Worm (Caenorhabditis elegans) whole organism, L4 larva: ENCODE results near the gene ttr-36.
A peak's percentile ranks its signal among the peaks of the same experiment; 100 is the strongest.

Experiments
- F10B5.3 ChIP-seq: sonication (generic microtip); optimal IDR thresholded peaks from 2 replicates; lab custom pipeline; 2016; ENCODE audit warnings: mild to moderate bottlenecking, missing genetic modification characterization, missing compliant biosample characterization
- aly-2 ChIP-seq: sonication (generic microtip); optimal IDR thresholded peaks from 2 replicates; lab custom pipeline; 2018; ENCODE audit warnings: missing biosample characterization, missing genetic modification characterization
- ama-1 ChIP-seq: fragments of 150-350 bp; optimal IDR thresholded peaks from 2 replicates; lab custom pipeline; 2014; ENCODE audit warnings: inconsistent platforms, mixed read lengths
- ceh-20 ChIP-seq: fragments of 200-800 bp; sonication (Bioruptor generic); IDR thresholded peaks from 2 replicates; pipeline ENCODE4 v1.3.6; 2022; ENCODE audit warnings: missing genetic modification reagents, missing genetic modification characterization, missing compliant biosample characterization
- daf-16 ChIP-seq, 3 experiments: sonication (generic microtip); optimal IDR thresholded peaks; 2 replicates each; lab custom pipeline; 2016 to 2017; ENCODE audit warnings: missing genetic modification characterization in 3 of 3, missing genetic modification reagents in 3 of 3, mild to moderate bottlenecking in 2 of 3, missing compliant biosample characterization in 2 of 3, missing biosample characterization in 1 of 3, moderate library complexity in 1 of 3
- lin-15B ChIP-seq: fragments of 150-350 bp; sonication (generic microtip); optimal IDR thresholded peaks from 3 replicates; lab custom pipeline; 2014; ENCODE audit warnings: missing biosample characterization, missing genetic modification characterization
- lsy-2 ChIP-seq, 2 experiments: fragments of 150-350 bp in 1 of 2; sonication (generic microtip) in 1 of 2; optimal IDR thresholded peaks; 2 replicates each; lab custom pipeline; 2014 to 2017; ENCODE audit warnings: missing biosample characterization in 2 of 2, missing genetic modification characterization in 2 of 2
- madf-5 ChIP-seq, 2 experiments: fragments of 200-800 bp; sonication (Bioruptor generic); IDR thresholded peaks; 2 replicates each; pipeline ENCODE4 v1.3.6; 2022; ENCODE audit warnings: missing compliant biosample characterization in 2 of 2, missing genetic modification characterization in 2 of 2
- mep-1 ChIP-seq: fragments of 150-350 bp; sonication (generic microtip); optimal IDR thresholded peaks from 3 replicates; lab custom pipeline; 2014; ENCODE audit warnings: missing biosample characterization, missing genetic modification characterization
- nhr-102 ChIP-seq: sonication (generic microtip); optimal IDR thresholded peaks from 2 replicates; lab custom pipeline; 2016; ENCODE audit warnings: mild to moderate bottlenecking, missing genetic modification characterization, moderate library complexity, missing compliant biosample characterization
- rbr-2 ChIP-seq: sonication (generic microtip); optimal IDR thresholded peaks from 2 replicates; lab custom pipeline; 2016; ENCODE audit warnings: missing genotype, missing genetic modification characterization, missing compliant biosample characterization
- spr-1 ChIP-seq: sonication (generic microtip); optimal IDR thresholded peaks from 2 replicates; lab custom pipeline; 2016; ENCODE audit warnings: mild to moderate bottlenecking, missing genetic modification characterization, missing compliant biosample characterization
- tag-97 ChIP-seq: fragments of 200-800 bp; sonication (Bioruptor generic); IDR thresholded peaks from 2 replicates; pipeline ENCODE4 v1.3.6; 2022; ENCODE audit warnings: missing genetic modification characterization, missing compliant biosample characterization

DNA sequence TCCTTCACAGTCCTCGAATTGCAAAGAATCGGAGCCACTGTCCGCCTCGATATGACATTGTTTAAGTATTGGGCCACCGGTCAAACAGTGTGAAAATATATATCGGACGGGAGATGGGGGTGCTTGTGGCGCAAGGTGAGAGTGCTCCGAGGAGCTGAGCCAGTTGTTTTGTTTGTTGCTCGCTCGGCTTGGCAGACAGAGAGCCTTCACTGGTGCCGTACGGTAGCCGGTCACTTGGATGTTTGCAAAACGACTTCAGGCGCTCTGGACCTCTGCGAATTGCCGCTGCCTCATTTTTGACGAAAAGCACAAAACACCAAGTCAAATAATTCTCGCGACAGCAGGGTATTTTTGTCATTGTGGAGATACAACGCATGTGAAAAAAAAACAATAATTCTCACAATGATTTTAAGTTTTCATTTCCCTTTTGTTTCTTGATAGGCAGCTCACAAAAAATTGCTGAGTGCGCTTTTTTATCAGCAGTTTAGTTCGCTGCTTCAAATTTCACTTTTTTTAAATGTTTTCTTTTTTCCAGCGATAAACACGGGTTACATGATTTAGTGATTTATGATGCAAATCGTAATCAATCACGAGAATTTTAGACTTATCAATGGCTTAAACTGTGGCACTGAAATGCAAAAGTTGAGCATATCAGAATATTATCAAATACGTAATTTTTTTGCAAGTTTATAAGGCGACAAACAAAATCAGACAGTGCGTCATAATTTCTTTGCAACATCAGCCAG lies 6.5 kb downstream of the ttr-36 start:
- TF ChIP-seq ama-1: no peak
- TF ChIP-seq daf-16 (GFP tag; optimal IDR thresholded peaks at IDR 0.05; lab: Kevin White, UChicago): no peak
- peak; percentile 95 for TF ChIP-seq daf-16 (tag; optimal IDR thresholded peaks at IDR 0.05; lab: Kevin White, UChicago)
- no peak for TF ChIP-seq spr-1 (tag; lab: Kevin White, UChicago)
- no peak for TF ChIP-seq lin-15B
- no peak for TF ChIP-seq F10B5.3 (tag; lab: Kevin White, UChicago)
- TF ChIP-seq nhr-102 (tag; lab: Kevin White, UChicago): no peak
- TF ChIP-seq tag-97 (GFP tag; lab: Robert Waterston, UW): no peak
- TF ChIP-seq madf-5 (GFP tag; IDR thresholded peaks at IDR 0.05; lab: Robert Waterston, UW): no peak
- peak; percentile 59 for TF ChIP-seq mep-1 (tag; lab: Kevin White, UChicago)
- no peak for TF ChIP-seq aly-2 (tag; lab: Kevin White, UChicago)
- peak; percentile 81 for TF ChIP-seq ceh-20 (GFP tag; lab: Robert Waterston, UW)
- no peak for TF ChIP-seq rbr-2
- TF ChIP-seq lsy-2 (tag; optimal IDR thresholded peaks at IDR 0.05; lab: Kevin White, UChicago): peak in 1 of 2 experiments; percentile 44
